Worm (Caenorhabditis elegans) whole organism, L4 larva: Measurements from ENCODE around the gene F18F11.4.

Source experiments
- D1046.2 ChIP-seq: fragments of 200-800 bp; sonication (Bioruptor generic); IDR thresholded peaks from 2 replicates; pipeline ENCODE4 v1.3.6; 2022; ENCODE audit warnings: missing genetic modification characterization, missing compliant biosample characterization
- F44E2.7 ChIP-seq: fragments of 200-800 bp; sonication (Bioruptor generic); IDR thresholded peaks from 2 replicates; pipeline ENCODE4 v2.1.2; 2022; ENCODE audit warnings: missing genetic modification characterization, missing compliant biosample characterization
- F49E8.2 ChIP-seq: sonication (generic microtip); optimal IDR thresholded peaks from 2 replicates; lab custom pipeline; 2016; ENCODE audit warnings: missing compliant biosample characterization, mild to moderate bottlenecking, missing genetic modification characterization, borderline replicate concordance
- Y105C5A.15 ChIP-seq: fragments of 200-800 bp; sonication (Bioruptor generic); IDR thresholded peaks from 2 replicates; pipeline ENCODE4 v1.3.6; 2022; ENCODE audit warnings: missing genetic modification characterization, missing compliant biosample characterization
- Y48G9A.11 ChIP-seq: fragments of 200-800 bp; sonication (Bioruptor generic); IDR thresholded peaks from 2 replicates; pipeline ENCODE4 v1.3.6; 2022; ENCODE audit warnings: missing genetic modification reagents, missing genetic modification characterization, missing compliant biosample characterization
- Y5F2A.4 ChIP-seq: fragments of 200-800 bp; sonication (Bioruptor generic); optimal IDR thresholded peaks from 2 replicates; lab custom pipeline; 2018; ENCODE audit warnings: mild to moderate bottlenecking, missing genetic modification characterization, missing compliant biosample characterization
- ZK337.2 ChIP-seq: fragments of 200-800 bp; sonication (Bioruptor generic); IDR thresholded peaks from 2 replicates; pipeline ENCODE4 v1.3.6; 2022; ENCODE audit warnings: missing genetic modification reagents, missing genetic modification characterization, missing compliant biosample characterization
- ZK546.5 ChIP-seq, 2 experiments: sonication (generic microtip); optimal IDR thresholded peaks; 2 replicates each; lab custom pipeline; 2017; ENCODE audit warnings: missing biosample characterization in 2 of 2, missing genetic modification characterization in 2 of 2
- aly-2 ChIP-seq: sonication (generic microtip); optimal IDR thresholded peaks from 2 replicates; lab custom pipeline; 2018; ENCODE audit warnings: missing biosample characterization, missing genetic modification characterization
- ceh-20 ChIP-seq: fragments of 200-800 bp; sonication (Bioruptor generic); IDR thresholded peaks from 2 replicates; pipeline ENCODE4 v1.3.6; 2022; ENCODE audit warnings: missing genetic modification reagents, missing genetic modification characterization, missing compliant biosample characterization
- ces-1 ChIP-seq: fragments of 150-350 bp; sonication (generic microtip); optimal IDR thresholded peaks from 4 replicates; lab custom pipeline; 2014; ENCODE audit warnings: missing biosample characterization, missing genetic modification reagents, missing genetic modification characterization
- cey-2 ChIP-seq: sonication (generic microtip); optimal IDR thresholded peaks from 3 replicates; lab custom pipeline; 2017; ENCODE audit warnings: missing genetic modification characterization, mild to moderate bottlenecking, missing compliant biosample characterization, antibody characterized with exemption, borderline replicate concordance; ENCODE audit not compliant: insufficient read depth
- daf-12 ChIP-seq: fragments of 150-350 bp; optimal IDR thresholded peaks from 2 replicates; lab custom pipeline; 2014; ENCODE audit warnings: missing biosample characterization, missing genetic modification reagents, missing genetic modification characterization
- dmd-6 ChIP-seq: fragments of 200-800 bp; sonication (Bioruptor generic); IDR thresholded peaks from 2 replicates; pipeline ENCODE4 v1.3.6; 2022; ENCODE audit warnings: missing genetic modification reagents, missing genetic modification characterization, missing compliant biosample characterization
- dpl-1 ChIP-seq: fragments of 150-350 bp; optimal IDR thresholded peaks from 2 replicates; lab custom pipeline; 2014; ENCODE audit warnings: missing biosample characterization, missing genetic modification reagents, missing genetic modification characterization
- dve-1 ChIP-seq: sonication (generic microtip); optimal IDR thresholded peaks from 2 replicates; lab custom pipeline; 2017; ENCODE audit warnings: antibody characterized with exemption, mild to moderate bottlenecking, missing genetic modification characterization, missing compliant biosample characterization; ENCODE audit not compliant: insufficient read depth
- egl-27 ChIP-seq: sonication (generic microtip); optimal IDR thresholded peaks from 3 replicates; lab custom pipeline; 2017; ENCODE audit warnings: missing biosample characterization, missing genetic modification reagents, missing genetic modification characterization
- egl-43 ChIP-seq: fragments of 200-800 bp; sonication (Bioruptor generic); IDR thresholded peaks from 2 replicates; pipeline ENCODE4 v1.3.6; 2022; ENCODE audit warnings: missing genetic modification reagents, missing genetic modification characterization, missing compliant biosample characterization
- fkh-10 ChIP-seq: fragments of 150-350 bp; optimal IDR thresholded peaks from 2 replicates; lab custom pipeline; 2014; ENCODE audit warnings: missing biosample characterization, missing genetic modification reagents, missing genetic modification characterization
- fos-1 ChIP-seq: fragments of 150-350 bp; optimal IDR thresholded peaks from 2 replicates; lab custom pipeline; 2014; ENCODE audit warnings: missing biosample characterization, missing genetic modification characterization
- hlh-11 ChIP-seq: fragments of 200-800 bp; sonication (Bioruptor generic); optimal IDR thresholded peaks from 2 replicates; lab custom pipeline; 2018; ENCODE audit warnings: mild to moderate bottlenecking, missing genetic modification characterization, missing compliant biosample characterization
- hlh-30 ChIP-seq: sonication (generic microtip); optimal IDR thresholded peaks from 2 replicates; lab custom pipeline; 2017; ENCODE audit warnings: antibody characterized with exemption, mild to moderate bottlenecking, missing genetic modification characterization, missing compliant biosample characterization; ENCODE audit not compliant: insufficient read depth
- lin-1 ChIP-seq: fragments of 200-800 bp; sonication (Bioruptor generic); IDR thresholded peaks from 2 replicates; pipeline ENCODE4 v1.3.6; 2022; ENCODE audit warnings: missing genetic modification reagents, missing genetic modification characterization, missing compliant biosample characterization
- lin-29 ChIP-seq: fragments of 200-800 bp; sonication (Bioruptor generic); IDR thresholded peaks from 2 replicates; pipeline ENCODE4 v1.3.6; 2022; ENCODE audit warnings: missing genetic modification reagents, missing genetic modification characterization, missing compliant biosample characterization
- lin-38 ChIP-seq: fragments of 200-800 bp; sonication (Bioruptor generic); IDR thresholded peaks from 2 replicates; pipeline ENCODE4 v1.3.6; 2022; ENCODE audit warnings: missing genetic modification reagents, missing genetic modification characterization, missing compliant biosample characterization
- lir-3 ChIP-seq: sonication (generic microtip); optimal IDR thresholded peaks from 2 replicates; lab custom pipeline; 2016; ENCODE audit warnings: mild to moderate bottlenecking, missing genetic modification characterization, missing compliant biosample characterization
- lsy-2 ChIP-seq, 2 experiments: fragments of 150-350 bp in 1 of 2; sonication (generic microtip) in 1 of 2; optimal IDR thresholded peaks; 2 replicates each; lab custom pipeline; 2014 to 2017; ENCODE audit warnings: missing biosample characterization in 2 of 2, missing genetic modification characterization in 2 of 2
- madf-9 ChIP-seq: fragments of 200-800 bp; sonication (Bioruptor generic); conservative IDR thresholded peaks from 2 replicates; pipeline ENCODE4 v1.3.6; 2022; ENCODE audit warnings: missing genetic modification reagents, missing genetic modification characterization, missing compliant biosample characterization
- mdl-1 ChIP-seq, 2 experiments: fragments of 150-350 bp in 1 of 2; sonication (generic microtip) in 1 of 2; optimal IDR thresholded peaks; 2 replicates each; lab custom pipeline; 2014 to 2017; ENCODE audit warnings: missing biosample characterization in 2 of 2, missing genetic modification characterization in 2 of 2
- mep-1 ChIP-seq: fragments of 150-350 bp; sonication (generic microtip); optimal IDR thresholded peaks from 3 replicates; lab custom pipeline; 2014; ENCODE audit warnings: missing biosample characterization, missing genetic modification characterization
- mes-2 ChIP-seq: sonication (generic microtip); optimal IDR thresholded peaks from 2 replicates; lab custom pipeline; 2016; ENCODE audit warnings: missing genotype, mild to moderate bottlenecking, missing genetic modification characterization, missing compliant biosample characterization; ENCODE audit not compliant: poor library complexity, severe bottlenecking
- mxl-3 ChIP-seq: fragments of 200-800 bp; sonication (Bioruptor generic); optimal IDR thresholded peaks from 2 replicates; lab custom pipeline; 2018; ENCODE audit warnings: mild to moderate bottlenecking, missing genetic modification characterization, missing compliant biosample characterization
- nhr-10 ChIP-seq: fragments of 150-350 bp; optimal IDR thresholded peaks from 2 replicates; lab custom pipeline; 2014; ENCODE audit warnings: missing biosample characterization, missing genetic modification characterization
- nhr-102 ChIP-seq: sonication (generic microtip); optimal IDR thresholded peaks from 2 replicates; lab custom pipeline; 2016; ENCODE audit warnings: mild to moderate bottlenecking, missing genetic modification characterization, moderate library complexity, missing compliant biosample characterization
- nhr-28 ChIP-seq: fragments of 150-350 bp; optimal IDR thresholded peaks from 2 replicates; lab custom pipeline; 2014; ENCODE audit warnings: missing biosample characterization, missing genetic modification characterization
- nhr-41 ChIP-seq: fragments of 200-800 bp; sonication (Bioruptor generic); IDR thresholded peaks from 2 replicates; pipeline ENCODE4 v1.3.6; 2022; ENCODE audit warnings: missing genetic modification reagents, missing genetic modification characterization, missing compliant biosample characterization
- nhr-48 ChIP-seq: sonication (generic microtip); optimal IDR thresholded peaks from 2 replicates; lab custom pipeline; 2016; ENCODE audit warnings: mild to moderate bottlenecking, missing genetic modification characterization, missing compliant biosample characterization
- nhr-76 ChIP-seq: fragments of 150-350 bp; optimal IDR thresholded peaks from 2 replicates; lab custom pipeline; 2014; ENCODE audit warnings: missing biosample characterization, missing genetic modification characterization
- pqm-1 ChIP-seq: sonication (generic microtip); optimal IDR thresholded peaks from 2 replicates; lab custom pipeline; 2017; ENCODE audit warnings: missing biosample characterization, missing genetic modification characterization
- spr-3 ChIP-seq: fragments of 200-800 bp; sonication (Bioruptor generic); optimal IDR thresholded peaks from 2 replicates; lab custom pipeline; 2018; ENCODE audit warnings: mild to moderate bottlenecking, missing genetic modification characterization, missing compliant biosample characterization
- unc-130 ChIP-seq: sonication (generic microtip); optimal IDR thresholded peaks from 2 replicates; lab custom pipeline; 2016; ENCODE audit warnings: missing genetic modification reagents, missing genetic modification characterization, missing compliant biosample characterization
- unc-62 ChIP-seq, 3 experiments: fragments of 150-350 bp in 1 of 3; sonication (generic microtip); optimal IDR thresholded peaks in 2 of 3; peaks in 1 of 3; 1 replicate in 1 of 3; 2 replicates in 2 of 3; lab custom pipeline; 2014 to 2017; ENCODE audit warnings: missing biosample characterization in 3 of 3, missing genetic modification characterization in 3 of 3, missing genetic modification reagents in 3 of 3, missing genotype in 1 of 3
- vab-7 ChIP-seq: fragments of 200-800 bp; sonication (Bioruptor generic); IDR thresholded peaks from 2 replicates; pipeline ENCODE4 v1.3.6; 2022; ENCODE audit warnings: missing genetic modification reagents, missing genetic modification characterization, missing compliant biosample characterization
- zfp-2 ChIP-seq: sonication (generic microtip); optimal IDR thresholded peaks from 2 replicates; lab custom pipeline; 2016; ENCODE audit warnings: mild to moderate bottlenecking, missing genetic modification characterization, missing compliant biosample characterization

Gene F18F11.4

DNA sequence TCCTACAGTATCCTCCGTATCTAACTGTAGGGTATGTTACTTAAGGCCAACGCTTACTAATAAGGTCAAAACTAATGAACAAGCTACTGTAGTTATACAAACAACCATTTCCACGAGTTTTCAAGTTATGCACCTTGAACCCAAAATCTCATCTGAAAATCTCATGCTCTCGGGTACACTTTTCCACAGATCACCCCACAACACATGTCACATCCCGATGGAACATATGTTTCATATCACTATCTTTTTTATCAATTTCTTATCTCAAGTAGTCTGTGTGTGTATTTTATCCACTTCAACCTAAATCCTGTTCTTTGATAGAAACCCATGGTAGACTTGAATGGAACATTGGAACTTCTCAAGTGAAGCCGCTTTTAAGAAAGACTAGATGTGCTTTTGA is 30.3 kb upstream of the F18F11.4 start:
- peak; percentile 36 for TF ChIP-seq hlh-30 (tag; lab: Kevin White, UChicago)
- TF ChIP-seq lin-38, result no peak
- TF ChIP-seq nhr-41, result no peak
- peak; percentile 45 for TF ChIP-seq hlh-11 (tag; lab: Kevin White, UChicago)
- no peak for TF ChIP-seq madf-9
- TF ChIP-seq mxl-3 (GFP tag; lab: Kevin White, UChicago), result peak; percentile 55
- TF ChIP-seq nhr-28 (tag; lab: Kevin White, UChicago), result peak; percentile 67
- no peak for TF ChIP-seq nhr-10 (tag; lab: Kevin White, UChicago)
- peak in 1 of 2 experiments; percentile 72 for TF ChIP-seq unc-62 (GFP tag; optimal IDR thresholded peaks at IDR 0.05 in 1 of 2; lab: Kevin White, UChicago)
- TF ChIP-seq unc-62 (tag; optimal IDR thresholded peaks at IDR 0.05; lab: Kevin White, UChicago), result no peak
- TF ChIP-seq F49E8.2 (tag; lab: Kevin White, UChicago), result no peak
- TF ChIP-seq lir-3, result no peak

DNA sequence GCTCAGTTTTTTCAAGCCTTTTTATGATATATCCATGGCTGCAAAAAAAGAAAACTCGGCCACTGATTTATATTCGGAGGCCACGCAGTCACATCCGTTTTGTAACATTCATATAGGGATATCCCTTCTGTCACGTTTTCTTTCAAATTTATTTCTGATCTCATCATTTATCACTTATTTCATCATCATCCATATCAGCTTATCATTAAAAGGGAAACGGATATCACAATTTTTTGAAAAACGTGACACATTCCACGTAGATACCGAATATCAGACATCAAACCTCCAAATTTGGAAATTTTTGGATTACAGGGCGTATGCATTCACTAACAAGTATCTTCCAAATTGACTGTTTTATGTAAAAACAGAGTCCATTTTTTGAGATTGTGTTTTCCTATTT is 27.9 kb upstream of the F18F11.4 start:
- TF ChIP-seq nhr-28 (tag; lab: Kevin White, UChicago), result peak; percentile 40
- TF ChIP-seq ZK337.2 (GFP tag; lab: Robert Waterston, UW), result no peak
- peak; percentile 33 for TF ChIP-seq mxl-3 (GFP tag; lab: Kevin White, UChicago)
- no peak for TF ChIP-seq Y48G9A.11 (GFP tag; lab: Robert Waterston, UW)
- TF ChIP-seq ces-1 (GFP tag; lab: Kevin White, UChicago), result no peak
- no peak for TF ChIP-seq F44E2.7 (GFP tag; lab: Robert Waterston, UW)
- TF ChIP-seq hlh-30 (tag; lab: Kevin White, UChicago), result peak; percentile 70
- no peak for TF ChIP-seq ZK546.5 (tag; optimal IDR thresholded peaks at IDR 0.05; lab: Kevin White, UChicago)
- TF ChIP-seq nhr-41, result no peak
- no peak for TF ChIP-seq vab-7 (GFP tag; lab: Robert Waterston, UW)
- peak in 1 of 2 experiments; percentile 8 for TF ChIP-seq lsy-2 (tag; optimal IDR thresholded peaks at IDR 0.05; lab: Kevin White, UChicago)
- TF ChIP-seq nhr-76 (tag; lab: Kevin White, UChicago), result no peak
- no peak for TF ChIP-seq Y5F2A.4 (GFP tag; lab: Kevin White, UChicago)
- no peak for TF ChIP-seq mep-1 (tag; lab: Kevin White, UChicago)
- peak; percentile 17 to 67 for TF ChIP-seq mdl-1 (tag; optimal IDR thresholded peaks at IDR 0.05; lab: Kevin White, UChicago)
- TF ChIP-seq unc-62 (GFP tag; optimal IDR thresholded peaks at IDR 0.05 in 1 of 2; lab: Kevin White, UChicago), result peak in 1 of 2 experiments; percentile 85
- TF ChIP-seq unc-62 (tag; optimal IDR thresholded peaks at IDR 0.05; lab: Kevin White, UChicago), result no peak
- TF ChIP-seq Y105C5A.15 (GFP tag; lab: Robert Waterston, UW), result no peak
- TF ChIP-seq D1046.2 (GFP tag; lab: Robert Waterston, UW), result no peak
- TF ChIP-seq hlh-11 (tag; lab: Kevin White, UChicago), result peak; percentile 28
- TF ChIP-seq nhr-102 (tag; lab: Kevin White, UChicago), result no peak
- TF ChIP-seq zfp-2 (tag; lab: Kevin White, UChicago), result no peak
- TF ChIP-seq, all 104 proteins: peak for 7

ce11 chrIV:303264-303663 is 27.4 kb upstream of the F18F11.4 start:
- TF ChIP-seq egl-27 (tag; lab: Kevin White, UChicago), result no peak
- TF ChIP-seq pqm-1 (tag; lab: Kevin White, UChicago), result no peak
- no peak for TF ChIP-seq hlh-11 (tag; lab: Kevin White, UChicago)
- no peak for TF ChIP-seq cey-2 (tag; lab: Kevin White, UChicago)
- no peak for TF ChIP-seq lin-29 (GFP tag; lab: Robert Waterston, UW)
- no peak for TF ChIP-seq unc-130
- TF ChIP-seq ZK337.2 (GFP tag; lab: Robert Waterston, UW), result no peak
- TF ChIP-seq mxl-3 (GFP tag; lab: Kevin White, UChicago), result no peak
- no peak for TF ChIP-seq mes-2 (tag; lab: Kevin White, UChicago)
- no peak for TF ChIP-seq fos-1 (tag; lab: Kevin White, UChicago)
- TF ChIP-seq dve-1 (tag; lab: Kevin White, UChicago), result no peak
- peak; percentile 11 for TF ChIP-seq nhr-48 (tag; lab: Kevin White, UChicago)
- no peak for TF ChIP-seq aly-2 (tag; lab: Kevin White, UChicago)
- no peak for TF ChIP-seq Y105C5A.15 (GFP tag; lab: Robert Waterston, UW)
- no peak for TF ChIP-seq ceh-20
- TF ChIP-seq egl-43 (GFP tag; lab: Robert Waterston, UW), result no peak
- no peak for TF ChIP-seq fkh-10 (GFP tag; lab: Kevin White, UChicago)
- TF ChIP-seq Y5F2A.4 (GFP tag; lab: Kevin White, UChicago), result no peak
- no peak for TF ChIP-seq daf-12 (tag; lab: Kevin White, UChicago)
- peak in 1 of 2 experiments; percentile 67 for TF ChIP-seq unc-62 (GFP tag; optimal IDR thresholded peaks at IDR 0.05 in 1 of 2; lab: Kevin White, UChicago)
- no peak for TF ChIP-seq unc-62 (tag; optimal IDR thresholded peaks at IDR 0.05; lab: Kevin White, UChicago)
- no peak for TF ChIP-seq mdl-1 (tag; optimal IDR thresholded peaks at IDR 0.05; lab: Kevin White, UChicago)
- TF ChIP-seq mep-1 (tag; lab: Kevin White, UChicago), result peak; percentile 4
- TF ChIP-seq dmd-6, result 0 out of 2 replicates have a peak, but pooled peaks have one; percentile 14
- no peak for TF ChIP-seq dpl-1 (GFP tag; lab: Kevin White, UChicago)
- no peak for TF ChIP-seq spr-3 (GFP tag; lab: Kevin White, UChicago)
- TF ChIP-seq lin-1 (GFP tag; lab: Robert Waterston, UW), result no peak
